Worm (Caenorhabditis elegans): ENCODE data around the gene F25B4.8.

F25B4.8 gene

ce11 chrV:5687115-5687979, 4.2 kb downstream of the F25B4.8 start, which contains the start of gene F25B4.7:
F25B4.7 (minus strand) TSS chrV:5687226.
- TF ChIP-seq pes-1 (GFP tag; IDR thresholded peaks at IDR 0.05), result no peak
- TF ChIP-seq sea-1 (GFP tag; conservative IDR thresholded peaks at IDR 0.05), result no peak
- TF ChIP-seq hmbx-1 (tag; optimal IDR thresholded peaks at IDR 0.05), result no peak
- TF ChIP-seq ets-7 (tag; optimal IDR thresholded peaks at IDR 0.05), result no peak
- no peak for TF ChIP-seq tbx-37 (GFP tag; conservative IDR thresholded peaks at IDR 0.05)
- TF ChIP-seq aly-1 (tag; optimal IDR thresholded peaks at IDR 0.05), result no peak
- TF ChIP-seq F13C5.2 (tag; optimal IDR thresholded peaks at IDR 0.05), result no peak
- no peak for TF ChIP-seq scrt-1 (GFP tag; IDR thresholded peaks at IDR 0.05)
- TF ChIP-seq ama-1 (optimal IDR thresholded peaks at IDR 0.05), result no peak
- no peak for TF ChIP-seq ceh-13 (GFP tag; optimal IDR thresholded peaks at IDR 0.05)
- TF ChIP-seq hnd-1 (tag; optimal IDR thresholded peaks at IDR 0.05), result no peak
- TF ChIP-seq tra-4 (tag; optimal IDR thresholded peaks at IDR 0.05), result no peak
- TF ChIP-seq flt-1 (GFP tag; IDR thresholded peaks at IDR 0.05), result no peak
- TF ChIP-seq hmg-4 (GFP tag; optimal IDR thresholded peaks at IDR 0.05), result no peak
- TF ChIP-seq ceh-36 (tag; optimal IDR thresholded peaks at IDR 0.05), result no peak
- no peak for TF ChIP-seq tbx-11 (GFP tag; IDR thresholded peaks at IDR 0.05)

ce11 chrV:5684534-5684933, 7.0 kb downstream of the F25B4.8 start, which contains the start of the genes hmgs-1 and F25B4.4:
hmgs-1 (minus strand) TSS chrV:5684589.
F25B4.4 (plus strand) TSS chrV:5684873.
- TF ChIP-seq F13C5.2 (tag; optimal IDR thresholded peaks at IDR 0.05) (peak; percentile 42), hnd-1 (tag; optimal IDR thresholded peaks at IDR 0.05) (no peak), pes-1 (GFP tag; IDR thresholded peaks at IDR 0.05) (0 out of 2 replicates have a peak, but pooled peaks have one; percentile 50), ets-7 (tag; optimal IDR thresholded peaks at IDR 0.05) (no peak)

- TF ChIP-seq ceh-36 (tag; optimal IDR thresholded peaks at IDR 0.05) (no peak), scrt-1 (GFP tag; IDR thresholded peaks at IDR 0.05) (no peak), F13C5.2 (tag; optimal IDR thresholded peaks at IDR 0.05) (no peak), tra-4 (tag; optimal IDR thresholded peaks at IDR 0.05) (no peak), tbx-37 (GFP tag; conservative IDR thresholded peaks at IDR 0.05) (no peak), hmbx-1 (tag; optimal IDR thresholded peaks at IDR 0.05) (no peak), ceh-13 (GFP tag; optimal IDR thresholded peaks at IDR 0.05) (no peak), flt-1 (GFP tag; IDR thresholded peaks at IDR 0.05) (no peak), ets-7 (tag; optimal IDR thresholded peaks at IDR 0.05) (no peak), tbx-11 (GFP tag; IDR thresholded peaks at IDR 0.05) (no peak), aly-1 (tag; optimal IDR thresholded peaks at IDR 0.05) (no peak), sea-1 (GFP tag; conservative IDR thresholded peaks at IDR 0.05) (no peak), B0310.2 (tag; optimal IDR thresholded peaks at IDR 0.05) (no peak), ama-1 (optimal IDR thresholded peaks at IDR 0.05) (no peak), hmg-4 (GFP tag; optimal IDR thresholded peaks at IDR 0.05) (no peak)
Measured at ce11 chrV:5682530-5682929, 9.0 kb downstream of the F25B4.8 start, which contains the start of gene prp-39. prp-39 (minus strand) TSS chrV:5682630.

ce11 chrV:5677947-5678346, 13.6 kb downstream of the F25B4.8 start:
- no peak for TF ChIP-seq tbx-11 (GFP tag; IDR thresholded peaks at IDR 0.05)

ce11 chrV:5676011-5676410, 15.5 kb downstream of the F25B4.8 start, which contains the start of gene pqn-13:
pqn-13 (minus strand) TSS chrV:5676111.
- TF ChIP-seq ceh-13 (GFP tag; optimal IDR thresholded peaks at IDR 0.05), result no peak

- TF ChIP-seq tbx-11 (GFP tag; IDR thresholded peaks at IDR 0.05), result no peak
- TF ChIP-seq tra-4 (tag; optimal IDR thresholded peaks at IDR 0.05), result no peak
- TF ChIP-seq hmbx-1 (tag; optimal IDR thresholded peaks at IDR 0.05), result no peak
- no peak for TF ChIP-seq ceh-36 (tag; optimal IDR thresholded peaks at IDR 0.05)
- no peak for TF ChIP-seq sea-1 (GFP tag; conservative IDR thresholded peaks at IDR 0.05)
- no peak for TF ChIP-seq ets-7 (tag; optimal IDR thresholded peaks at IDR 0.05)
- no peak for TF ChIP-seq pes-1 (GFP tag; IDR thresholded peaks at IDR 0.05)
- no peak for TF ChIP-seq ama-1 (optimal IDR thresholded peaks at IDR 0.05)
- TF ChIP-seq hnd-1 (tag; optimal IDR thresholded peaks at IDR 0.05), result no peak
- TF ChIP-seq scrt-1 (GFP tag; IDR thresholded peaks at IDR 0.05), result no peak
- no peak for TF ChIP-seq hmg-4 (GFP tag; optimal IDR thresholded peaks at IDR 0.05)
- no peak for TF ChIP-seq flt-1 (GFP tag; IDR thresholded peaks at IDR 0.05)
- TF ChIP-seq F13C5.2 (tag; optimal IDR thresholded peaks at IDR 0.05), result no peak
- TF ChIP-seq tbx-37 (GFP tag; conservative IDR thresholded peaks at IDR 0.05), result no peak
- TF ChIP-seq aly-1 (tag; optimal IDR thresholded peaks at IDR 0.05), result no peak
- no peak for TF ChIP-seq B0310.2 (tag; optimal IDR thresholded peaks at IDR 0.05)
- TF ChIP-seq ceh-13 (GFP tag; optimal IDR thresholded peaks at IDR 0.05), result no peak
Measured at ce11 chrV:5672270-5672669, 19.2 kb downstream of the F25B4.8 start.

- TF ChIP-seq ets-7 (tag; optimal IDR thresholded peaks at IDR 0.05), result no peak
- TF ChIP-seq hmbx-1 (tag; optimal IDR thresholded peaks at IDR 0.05), result no peak
- TF ChIP-seq pes-1 (GFP tag; IDR thresholded peaks at IDR 0.05), result no peak
- no peak for TF ChIP-seq tbx-37 (GFP tag; conservative IDR thresholded peaks at IDR 0.05)
- no peak for TF ChIP-seq ceh-13 (GFP tag; optimal IDR thresholded peaks at IDR 0.05)
- TF ChIP-seq ama-1 (optimal IDR thresholded peaks at IDR 0.05), result no peak
Measured at ce11 chrV:5668968-5669367, 22.5 kb downstream of the F25B4.8 start.

- TF ChIP-seq hmbx-1 (tag; optimal IDR thresholded peaks at IDR 0.05) (no peak), pes-1 (GFP tag; IDR thresholded peaks at IDR 0.05) (peak; percentile 29; the same call in 1 of the 2 replicates)
Measured at ce11 chrV:5667337-5667736, 24.2 kb downstream of the F25B4.8 start.

All from whole organism, early embryonic.